Worm (Caenorhabditis elegans): Measurements from ENCODE around the gene F53C11.9.

Gene F53C11.9

ce11 chrV:13818824-13819408, 41.1 kb downstream of the F53C11.9 start, which contains the start of gene sel-10 (continued):
- TF ChIP-seq fos-1 (tag; optimal IDR thresholded peaks at IDR 0.05) = no peak
- no peak for TF ChIP-seq sptf-1 (tag; optimal IDR thresholded peaks at IDR 0.05)
- TF ChIP-seq tbx-2 (tag; optimal IDR thresholded peaks at IDR 0.05) = peak; percentile 77
- TF ChIP-seq nhr-28 (tag; optimal IDR thresholded peaks at IDR 0.05) = no peak
- peak; percentile 9 for TF ChIP-seq egl-13 (tag; optimal IDR thresholded peaks at IDR 0.05)
- TF ChIP-seq sox-4 (tag; optimal IDR thresholded peaks at IDR 0.05) = peak; percentile 55
- peak; percentile 61 for TF ChIP-seq ceh-8 (GFP tag; optimal IDR thresholded peaks at IDR 0.05)
- no peak for TF ChIP-seq ztf-4 (tag; optimal IDR thresholded peaks at IDR 0.05)
- TF ChIP-seq isw-1 (GFP tag; IDR thresholded peaks at IDR 0.05) = peak; percentile 68

ce11 chrV:13822752-13823151, 44.9 kb downstream of the F53C11.9 start, which contains the start of gene hpo-31:
hpo-31 (plus strand) TSS chrV:13823052.
- TF ChIP-seq vab-15 (tag; optimal IDR thresholded peaks at IDR 0.05) (no peak), irx-1 (tag; optimal IDR thresholded peaks at IDR 0.05) (no peak), mab-9 (GFP tag; IDR thresholded peaks at IDR 0.05) (no peak), egl-13 (tag; optimal IDR thresholded peaks at IDR 0.05) (no peak), mef-2 (tag; optimal IDR thresholded peaks at IDR 0.05) (no peak), nhr-11 (tag; optimal IDR thresholded peaks at IDR 0.05) (no peak), sup-37 (GFP tag; optimal IDR thresholded peaks at IDR 0.05) (no peak), dpl-1 (GFP tag; optimal IDR thresholded peaks at IDR 0.05) (no peak)

- no peak for TF ChIP-seq efl-1 (optimal IDR thresholded peaks at IDR 0.05)
- peak in 1 of 2 experiments; percentile 5 for TF ChIP-seq efl-1 (GFP tag; optimal IDR thresholded peaks at IDR 0.05 in 1 of 2)
- peak; percentile 65 for TF ChIP-seq rnt-1 (tag; optimal IDR thresholded peaks at IDR 0.05)
- TF ChIP-seq dsc-1 (tag; optimal IDR thresholded peaks at IDR 0.05) = peak; percentile 69
- no peak for TF ChIP-seq ama-1 (optimal IDR thresholded peaks at IDR 0.05)
- no peak for TF ChIP-seq sptf-1 (tag; optimal IDR thresholded peaks at IDR 0.05)
- TF ChIP-seq pax-3 (tag; optimal IDR thresholded peaks at IDR 0.05) = no peak
- TF ChIP-seq nhr-76 (tag; optimal IDR thresholded peaks at IDR 0.05) = no peak
- no peak for TF ChIP-seq ztf-4 (tag; optimal IDR thresholded peaks at IDR 0.05)
- no peak for TF ChIP-seq fkh-10 (GFP tag; optimal IDR thresholded peaks at IDR 0.05)
- TF ChIP-seq alr-1 (tag; optimal IDR thresholded peaks at IDR 0.05; ENCODE audit: borderline replicate concordance) = no peak
Observed at ce11 chrV:13827920-13828319, 50.1 kb downstream of the F53C11.9 start, which contains the start of gene nrf-5. nrf-5 (plus strand) TSS chrV:13828267.
